Worm (Caenorhabditis elegans) whole organism, late embryonic: Measurements from ENCODE around the gene fbxa-169.

Source experiments
- F13H6.1 ChIP-seq: sonication (generic microtip); optimal IDR thresholded peaks from 2 replicates; lab custom pipeline; 2016; ENCODE audit warnings: missing genetic modification characterization, missing compliant biosample characterization
- T23F11.4 ChIP-seq: fragments of 200-800 bp; sonication (Bioruptor generic); optimal IDR thresholded peaks from 2 replicates; lab custom pipeline; 2018; ENCODE audit warnings: mild to moderate bottlenecking, missing genetic modification characterization, missing compliant biosample characterization
- Y22D7AL.16 ChIP-seq: sonication (generic microtip); optimal IDR thresholded peaks from 2 replicates; lab custom pipeline; 2016; ENCODE audit warnings: missing genetic modification characterization, missing compliant biosample characterization
- ama-1 ChIP-seq: fragments of 150-350 bp; optimal IDR thresholded peaks from 2 replicates; lab custom pipeline; 2014
- ceh-18 ChIP-seq: sonication (generic microtip); optimal IDR thresholded peaks from 2 replicates; lab custom pipeline; 2016; ENCODE audit warnings: missing genetic modification characterization, missing compliant biosample characterization
- ceh-19 ChIP-seq: fragments of 200-800 bp; sonication (Bioruptor generic); optimal IDR thresholded peaks from 2 replicates; lab custom pipeline; 2018; ENCODE audit warnings: mild to moderate bottlenecking, missing genetic modification characterization, missing compliant biosample characterization
- ceh-24 ChIP-seq: sonication (generic microtip); optimal IDR thresholded peaks from 2 replicates; lab custom pipeline; 2016; ENCODE audit warnings: mild to moderate bottlenecking, missing genetic modification characterization, missing compliant biosample characterization
- ceh-30 ChIP-seq: fragments of 150-350 bp; optimal IDR thresholded peaks from 2 replicates; lab custom pipeline; 2014; ENCODE audit warnings: missing biosample characterization, missing genetic modification characterization
- ceh-34 ChIP-seq: sonication (generic microtip); optimal IDR thresholded peaks from 2 replicates; lab custom pipeline; 2016; ENCODE audit warnings: mild to moderate bottlenecking, missing genetic modification characterization, missing compliant biosample characterization
- ceh-45 ChIP-seq: fragments of 200-800 bp; sonication (Bioruptor generic); IDR thresholded peaks from 2 replicates; pipeline ENCODE4 v1.3.6; 2022; ENCODE audit warnings: missing genetic modification reagents, missing genetic modification characterization, missing compliant biosample characterization
- ceh-6 ChIP-seq: fragments of 200-800 bp; sonication (Bioruptor generic); optimal IDR thresholded peaks from 2 replicates; lab custom pipeline; 2018; ENCODE audit warnings: mild to moderate bottlenecking, missing genetic modification characterization, missing compliant biosample characterization
- ceh-9 ChIP-seq: sonication (generic microtip); optimal IDR thresholded peaks from 2 replicates; lab custom pipeline; 2016; ENCODE audit warnings: mild to moderate bottlenecking, missing genetic modification characterization, inconsistent platforms, missing compliant biosample characterization
- dmd-4 ChIP-seq: sonication (generic microtip); optimal IDR thresholded peaks from 2 replicates; lab custom pipeline; 2016; ENCODE audit warnings: borderline replicate concordance, missing genetic modification characterization, missing compliant biosample characterization
- dve-1 ChIP-seq: sonication (generic microtip); optimal IDR thresholded peaks from 2 replicates; lab custom pipeline; 2017; ENCODE audit warnings: antibody characterized with exemption, mild to moderate bottlenecking, missing genetic modification characterization, missing compliant biosample characterization
- elt-2 ChIP-seq: sonication (generic microtip); optimal IDR thresholded peaks from 2 replicates; lab custom pipeline; 2016; ENCODE audit warnings: missing genetic modification reagents, missing genetic modification characterization, missing compliant biosample characterization
- ets-4 ChIP-seq: sonication (generic microtip); optimal IDR thresholded peaks from 2 replicates; lab custom pipeline; 2016; ENCODE audit warnings: missing genetic modification characterization, missing compliant biosample characterization
- eyg-1 ChIP-seq: sonication (generic microtip); optimal IDR thresholded peaks from 2 replicates; lab custom pipeline; 2016; ENCODE audit warnings: missing genotype, missing genetic modification characterization, missing compliant biosample characterization
- fax-1 ChIP-seq: sonication (generic microtip); optimal IDR thresholded peaks from 2 replicates; lab custom pipeline; 2016; ENCODE audit warnings: missing genotype, missing genetic modification characterization, missing compliant biosample characterization
- fkh-10 ChIP-seq: fragments of 150-350 bp; optimal IDR thresholded peaks from 2 replicates; lab custom pipeline; 2014; ENCODE audit warnings: missing biosample characterization, missing genetic modification reagents, missing genetic modification characterization
- fkh-6 ChIP-seq: sonication (generic microtip); optimal IDR thresholded peaks from 2 replicates; lab custom pipeline; 2016; ENCODE audit warnings: missing genetic modification characterization, missing compliant biosample characterization
- gmeb-2 ChIP-seq: sonication (generic microtip); optimal IDR thresholded peaks from 2 replicates; lab custom pipeline; 2016; ENCODE audit warnings: missing genetic modification characterization, inconsistent platforms, missing compliant biosample characterization
- hlh-15 ChIP-seq: sonication (generic microtip); optimal IDR thresholded peaks from 2 replicates; lab custom pipeline; 2016; ENCODE audit warnings: missing genetic modification characterization, missing compliant biosample characterization
- hlh-30 ChIP-seq: sonication (generic microtip); optimal IDR thresholded peaks from 2 replicates; lab custom pipeline; 2017; ENCODE audit warnings: antibody characterized with exemption, missing genetic modification characterization, missing compliant biosample characterization; ENCODE audit not compliant: insufficient read depth
- hlh-6 ChIP-seq: sonication (generic microtip); optimal IDR thresholded peaks from 2 replicates; lab custom pipeline; 2016; ENCODE audit warnings: missing genotype, missing genetic modification characterization, missing compliant biosample characterization
- hlh-8 ChIP-seq: sonication (generic microtip); optimal IDR thresholded peaks from 2 replicates; lab custom pipeline; 2016; ENCODE audit warnings: missing genotype, missing genetic modification characterization, missing compliant biosample characterization
- lin-11 ChIP-seq: fragments of 200-800 bp; sonication (Bioruptor generic); optimal IDR thresholded peaks from 2 replicates; lab custom pipeline; 2018; ENCODE audit warnings: mild to moderate bottlenecking, missing genetic modification characterization, missing compliant biosample characterization
- madf-2 ChIP-seq: sonication (generic microtip); optimal IDR thresholded peaks from 2 replicates; lab custom pipeline; 2017; ENCODE audit warnings: missing genetic modification characterization, missing compliant biosample characterization
- mec-3 ChIP-seq: sonication (generic microtip); optimal IDR thresholded peaks from 2 replicates; lab custom pipeline; 2016; ENCODE audit warnings: borderline replicate concordance, missing genetic modification characterization, missing compliant biosample characterization
- nfya-1 ChIP-seq: sonication (generic microtip); optimal IDR thresholded peaks from 2 replicates; lab custom pipeline; 2017; ENCODE audit warnings: missing genetic modification characterization, mild to moderate bottlenecking, missing compliant biosample characterization, antibody characterized with exemption, moderate library complexity
- nhr-11 ChIP-seq: fragments of 150-350 bp; optimal IDR thresholded peaks from 2 replicates; lab custom pipeline; 2014; ENCODE audit warnings: missing biosample characterization, missing genetic modification characterization
- pag-3 ChIP-seq: sonication (generic microtip); optimal IDR thresholded peaks from 2 replicates; lab custom pipeline; 2016; ENCODE audit warnings: missing compliant biosample characterization, missing genetic modification characterization, borderline replicate concordance
- pat-9 ChIP-seq: fragments of 200-800 bp; sonication (Bioruptor generic); optimal IDR thresholded peaks from 2 replicates; lab custom pipeline; 2018; ENCODE audit warnings: mild to moderate bottlenecking, missing genetic modification characterization, moderate library complexity, missing compliant biosample characterization
- pha-2 ChIP-seq: sonication (generic microtip); optimal IDR thresholded peaks from 2 replicates; lab custom pipeline; 2017; ENCODE audit warnings: mild to moderate bottlenecking, missing genetic modification characterization, missing compliant biosample characterization
- sdc-2 ChIP-seq: sonication (generic microtip); optimal IDR thresholded peaks from 2 replicates; lab custom pipeline; 2016; ENCODE audit warnings: missing genotype, missing genetic modification characterization, missing compliant biosample characterization
- sox-2 ChIP-seq: fragments of 200-800 bp; sonication (Bioruptor generic); IDR thresholded peaks from 2 replicates; pipeline ENCODE4 v1.3.6; 2022; ENCODE audit warnings: missing genetic modification reagents, missing genetic modification characterization, missing compliant biosample characterization
- sox-4 ChIP-seq: sonication (generic microtip); optimal IDR thresholded peaks from 2 replicates; lab custom pipeline; 2017; ENCODE audit warnings: mild to moderate bottlenecking, missing genetic modification characterization, inconsistent platforms, missing compliant biosample characterization
- syd-9 ChIP-seq: sonication (generic microtip); optimal IDR thresholded peaks from 2 replicates; lab custom pipeline; 2016; ENCODE audit warnings: mild to moderate bottlenecking, missing genetic modification characterization, moderate library complexity, missing compliant biosample characterization
- tbx-2 ChIP-seq: sonication (generic microtip); optimal IDR thresholded peaks from 2 replicates; lab custom pipeline; 2016; ENCODE audit warnings: missing genetic modification characterization, missing compliant biosample characterization
- unc-3 ChIP-seq, 2 experiments: fragments of 200-800 bp in 1 of 2; sonication (Bioruptor generic) in 1 of 2; sonication (generic microtip) in 1 of 2; conservative IDR thresholded peaks in 1 of 2; optimal IDR thresholded peaks in 1 of 2; 2 replicates each; pipeline versions ENCODE4 v1.3.6 to Lab custom; 2016 to 2022; ENCODE audit warnings: missing compliant biosample characterization in 2 of 2, missing genetic modification characterization in 2 of 2, missing genetic modification reagents in 1 of 2
- ztf-16 ChIP-seq: sonication (generic microtip); optimal IDR thresholded peaks from 2 replicates; lab custom pipeline; 2017; ENCODE audit warnings: missing genetic modification characterization, missing compliant biosample characterization

Gene fbxa-169

ce11 chrII:13664993-13665680, 16.8 kb downstream of the fbxa-169 start:
- TF ChIP-seq sdc-2, result no peak
- TF ChIP-seq elt-2 (tag; lab: Kevin White, UChicago), result peak; percentile 99
- TF ChIP-seq ceh-6 (GFP tag; lab: Kevin White, UChicago), result no peak
- peak; percentile 26 for TF ChIP-seq dve-1 (tag; lab: Kevin White, UChicago)
- no peak for TF ChIP-seq dmd-4 (tag; lab: Kevin White, UChicago)
- no peak for TF ChIP-seq fkh-10 (GFP tag; lab: Kevin White, UChicago)
- TF ChIP-seq syd-9, result no peak
- TF ChIP-seq Y22D7AL.16, result no peak
- no peak for TF ChIP-seq madf-2

- TF ChIP-seq fkh-6 (tag; lab: Kevin White, UChicago) (no peak), ama-1 (lab: Kevin White, UChicago) (no peak), ceh-34 (tag; lab: Kevin White, UChicago) (no peak), sox-2 (GFP tag; lab: Robert Waterston, UW) (no peak), hlh-6 (tag; lab: Kevin White, UChicago) (no peak), sdc-2 (no peak), mec-3 (tag; lab: Kevin White, UChicago) (no peak), F13H6.1 (tag; lab: Kevin White, UChicago) (no peak), sox-4 (no peak), ceh-6 (GFP tag; lab: Kevin White, UChicago) (no peak), hlh-30 (no peak), hlh-15 (tag; lab: Kevin White, UChicago) (no peak), unc-3 (GFP tag; conservative IDR thresholded peaks at IDR 0.05; lab: Robert Waterston, UW) (no peak), unc-3 (tag; optimal IDR thresholded peaks at IDR 0.05; lab: Kevin White, UChicago) (no peak), ets-4 (tag; lab: Kevin White, UChicago) (no peak)
Observed at ce11 chrII:13668844-13669441, 20.6 kb downstream of the fbxa-169 start, which contains the start of gene C31C9.7. TSS of gene C31C9.7 (plus strand) at chrII:13669104.

- peak; percentile 1 for TF ChIP-seq elt-2 (tag; lab: Kevin White, UChicago)
- TF ChIP-seq pha-2, result no peak
- TF ChIP-seq pat-9, result no peak
Observed at ce11 chrII:13670707-13671295, 22.5 kb downstream of the fbxa-169 start.

ce11 chrII:13672057-13672456, 23.7 kb downstream of the fbxa-169 start:
- TF ChIP-seq gmeb-2 (tag; lab: Kevin White, UChicago) (no peak), ceh-18 (tag; lab: Kevin White, UChicago) (no peak), hlh-8 (tag; lab: Kevin White, UChicago) (no peak), eyg-1 (tag; lab: Kevin White, UChicago) (no peak), ztf-16 (tag; lab: Kevin White, UChicago) (no peak), T23F11.4 (GFP tag; lab: Kevin White, UChicago) (no peak), ceh-30 (tag; lab: Kevin White, UChicago) (no peak), dve-1 (tag; lab: Kevin White, UChicago) (no peak)

- no peak for TF ChIP-seq Y22D7AL.16
- no peak for TF ChIP-seq ceh-24 (tag; lab: Kevin White, UChicago)
- no peak for TF ChIP-seq ceh-45 (GFP tag; lab: Robert Waterston, UW)
- TF ChIP-seq nhr-11 (tag; lab: Kevin White, UChicago), result no peak
- TF ChIP-seq sox-4, result no peak
- no peak for TF ChIP-seq ceh-9 (tag; lab: Kevin White, UChicago)
- TF ChIP-seq pat-9, result no peak
- no peak for TF ChIP-seq dmd-4 (tag; lab: Kevin White, UChicago)
- no peak for TF ChIP-seq unc-3 (GFP tag; conservative IDR thresholded peaks at IDR 0.05; lab: Robert Waterston, UW)
- no peak for TF ChIP-seq unc-3 (tag; optimal IDR thresholded peaks at IDR 0.05; lab: Kevin White, UChicago)
- no peak for TF ChIP-seq nfya-1 (tag; lab: Kevin White, UChicago)
- TF ChIP-seq ceh-19 (GFP tag; lab: Kevin White, UChicago), result no peak
- no peak for TF ChIP-seq fax-1 (tag; lab: Kevin White, UChicago)
- no peak for TF ChIP-seq gmeb-2 (tag; lab: Kevin White, UChicago)
- no peak for TF ChIP-seq tbx-2 (tag; lab: Kevin White, UChicago)
- TF ChIP-seq pag-3, result no peak
- TF ChIP-seq ztf-16 (tag; lab: Kevin White, UChicago), result no peak
- TF ChIP-seq lin-11 (tag; lab: Kevin White, UChicago), result no peak
- TF ChIP-seq hlh-15 (tag; lab: Kevin White, UChicago), result no peak
- no peak for TF ChIP-seq pha-2
Observed at ce11 chrII:13673605-13674193, 25.4 kb downstream of the fbxa-169 start.
